Worm (Caenorhabditis elegans): ENCODE results near the gene T22G5.3.

Gene T22G5.3

DNA sequence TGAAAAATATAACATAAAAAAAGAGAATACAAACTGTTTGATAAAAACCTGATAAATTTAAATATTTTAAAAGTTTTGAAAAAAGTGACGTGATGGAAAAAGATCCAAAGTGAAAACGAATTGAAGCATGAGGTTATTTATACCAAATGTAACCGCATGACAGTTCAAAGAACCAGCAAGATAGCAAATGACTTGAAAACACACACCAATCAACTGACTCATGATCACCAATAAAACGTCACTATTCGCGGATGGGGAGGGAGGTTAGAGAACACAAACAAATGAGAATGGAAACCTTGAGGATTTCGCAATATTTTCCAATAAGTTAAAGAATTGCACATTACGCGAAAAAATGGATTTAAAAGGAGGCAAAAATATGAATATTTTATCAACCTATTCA lies 28.7 kb downstream of the T22G5.3 start, which contains the start of gene C06B3.7 (continued):
- TF ChIP-seq nhr-77 (tag; optimal IDR thresholded peaks at IDR 0.05) (no peak), aly-2 (tag; optimal IDR thresholded peaks at IDR 0.05) (no peak), lin-15B (tag; optimal IDR thresholded peaks at IDR 0.05) (peak; percentile 27), pqm-1 (tag; optimal IDR thresholded peaks at IDR 0.05) (peak; percentile 95), daf-12 (tag; optimal IDR thresholded peaks at IDR 0.05) (no peak)

DNA sequence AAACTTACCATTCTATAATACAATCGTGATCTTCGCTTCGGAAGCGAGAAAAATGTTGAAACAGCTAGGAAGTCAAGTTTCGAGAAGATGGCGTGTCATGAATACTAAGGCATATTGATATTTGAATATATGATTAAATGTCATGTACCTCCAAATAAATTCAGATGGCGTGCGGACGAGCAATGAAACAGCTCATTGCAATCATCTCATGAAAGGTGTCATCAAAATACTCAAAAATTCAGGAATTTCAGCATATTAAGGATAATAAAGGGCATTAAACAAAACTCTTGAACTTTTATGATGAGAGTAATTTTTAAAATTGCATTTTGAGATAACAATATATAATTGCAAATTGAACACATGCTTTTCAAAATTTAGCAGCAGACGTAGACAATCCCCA lies 34.7 kb downstream of the T22G5.3 start, which contains the start of gene gcy-32:
gcy-32 (minus strand) TSS at position 101 of the 400 bp plus-strand sequence.
- TF ChIP-seq aly-2 (tag; optimal IDR thresholded peaks at IDR 0.05) (no peak), R02D3.7 (tag; optimal IDR thresholded peaks at IDR 0.05) (no peak), fkh-10 (GFP tag; optimal IDR thresholded peaks at IDR 0.05) (no peak), ama-1 (optimal IDR thresholded peaks at IDR 0.05) (no peak), tbx-2 (tag; optimal IDR thresholded peaks at IDR 0.05) (no peak), ceh-16 (tag; optimal IDR thresholded peaks at IDR 0.05) (no peak), fos-1 (tag; optimal IDR thresholded peaks at IDR 0.05) (no peak), jun-1 (tag; optimal IDR thresholded peaks at IDR 0.05) (no peak), snpc-4 (tag; optimal IDR thresholded peaks at IDR 0.05) (no peak), ztf-4 (tag; optimal IDR thresholded peaks at IDR 0.05) (no peak), ceh-82 (tag; optimal IDR thresholded peaks at IDR 0.05) (no peak), zag-1 (tag; optimal IDR thresholded peaks at IDR 0.05) (no peak)

DNA sequence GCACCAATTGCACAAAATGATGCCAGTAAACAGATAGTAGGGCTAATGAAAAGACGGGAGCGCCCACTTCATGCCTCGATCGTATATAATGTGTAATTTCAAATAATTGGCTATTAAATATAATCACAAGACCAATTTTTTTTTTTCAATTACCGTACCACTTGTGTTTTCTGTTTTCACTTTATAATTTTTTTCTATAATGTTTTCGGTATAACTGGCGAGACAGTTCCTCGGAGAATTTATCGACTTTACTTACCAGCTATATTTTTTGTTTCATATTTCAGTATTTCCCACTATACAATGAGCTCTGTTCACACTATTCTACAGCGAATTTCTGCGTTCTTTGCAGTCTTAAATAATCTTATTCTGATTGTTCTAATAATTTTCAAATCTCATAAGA lies 35.5 kb downstream of the T22G5.3 start, which contains the start of gene str-252:
str-252 (plus strand) TSS at position 301 of the 400 bp plus-strand sequence.
- TF ChIP-seq elt-2 (tag; optimal IDR thresholded peaks at IDR 0.05) (no peak), zag-1 (tag; optimal IDR thresholded peaks at IDR 0.05) (no peak)

DNA sequence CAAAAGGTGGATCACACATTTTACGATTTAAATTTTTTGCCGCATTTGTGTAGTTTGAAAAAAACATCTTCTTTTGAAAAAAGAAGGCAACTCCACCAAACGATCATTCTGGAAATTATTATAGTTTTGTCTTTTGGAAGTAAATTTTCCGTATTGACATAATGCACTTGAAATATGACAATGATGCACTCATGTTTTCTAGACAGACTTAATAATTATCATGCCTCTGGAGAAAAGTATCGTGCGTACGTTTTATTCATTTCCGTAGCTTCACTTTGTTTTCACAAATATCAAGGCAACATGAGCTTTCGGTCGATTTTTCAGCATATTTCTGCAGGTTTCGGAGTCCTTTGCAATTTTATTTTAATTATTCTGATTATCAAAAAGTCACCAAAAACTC lies 37.6 kb downstream of the T22G5.3 start, which contains the start of gene str-250:
str-250 (plus strand) TSS at position 301 of the 400 bp plus-strand sequence.
- TF ChIP-seq egl-27 (tag; optimal IDR thresholded peaks at IDR 0.05) (no peak), R02D3.7 (tag; optimal IDR thresholded peaks at IDR 0.05) (no peak), mml-1 (tag; optimal IDR thresholded peaks at IDR 0.05) (no peak), unc-62 (GFP tag; optimal IDR thresholded peaks at IDR 0.05) (no peak), nhr-23 (tag; optimal IDR thresholded peaks at IDR 0.05) (no peak), ZK546.5 (tag; optimal IDR thresholded peaks at IDR 0.05) (no peak), nhr-43 (tag; optimal IDR thresholded peaks at IDR 0.05; ENCODE audit: poor library complexity, severe bottlenecking) (no peak), tbx-2 (tag; optimal IDR thresholded peaks at IDR 0.05) (no peak), elt-2 (tag; optimal IDR thresholded peaks at IDR 0.05) (no peak), nhr-28 (tag; optimal IDR thresholded peaks at IDR 0.05) (no peak), lin-15B (tag; optimal IDR thresholded peaks at IDR 0.05) (no peak)

DNA sequence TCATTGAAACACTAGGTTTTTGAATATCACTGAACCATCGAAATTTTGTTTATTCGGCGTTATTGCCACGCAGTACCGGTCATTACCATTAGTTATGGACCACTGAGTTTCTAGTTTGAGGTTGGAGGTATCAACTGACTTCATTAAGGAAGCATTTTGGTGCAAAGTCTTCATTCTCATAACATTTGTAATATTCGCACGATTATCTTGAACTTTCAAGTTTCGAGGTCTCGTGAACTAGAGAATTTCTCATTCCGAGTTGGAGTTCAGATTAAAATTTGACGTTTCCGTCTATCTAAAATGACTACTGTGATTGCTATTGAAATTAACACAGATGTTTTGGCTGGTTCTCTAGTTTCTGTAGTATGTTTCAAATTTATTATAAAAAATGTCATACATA lies 40.0 kb downstream of the T22G5.3 start, which contains the start of gene srx-42:
srx-42 (plus strand) TSS at position 301 of the 400 bp plus-strand sequence.
- TF ChIP-seq nhr-25 (tag; optimal IDR thresholded peaks at IDR 0.05) = no peak
- no peak for TF ChIP-seq mml-1 (tag; optimal IDR thresholded peaks at IDR 0.05)
- no peak for TF ChIP-seq egl-5 (tag; optimal IDR thresholded peaks at IDR 0.05)
- no peak for TF ChIP-seq nhr-12 (tag; optimal IDR thresholded peaks at IDR 0.05)
- TF ChIP-seq sea-2 (GFP tag; optimal IDR thresholded peaks at IDR 0.05) = no peak
- no peak for TF ChIP-seq pha-4 (tag; optimal IDR thresholded peaks at IDR 0.05)
- TF ChIP-seq fos-1 (tag; optimal IDR thresholded peaks at IDR 0.05) = no peak
- TF ChIP-seq egl-27 (tag; optimal IDR thresholded peaks at IDR 0.05) = no peak
- TF ChIP-seq hmg-11 (tag; optimal IDR thresholded peaks at IDR 0.05) = no peak
- TF ChIP-seq ztf-4 (tag; optimal IDR thresholded peaks at IDR 0.05) = no peak
- no peak for TF ChIP-seq nhr-237 (tag; optimal IDR thresholded peaks at IDR 0.05)
- TF ChIP-seq ztf-11 (tag; optimal IDR thresholded peaks at IDR 0.05) = no peak
- no peak for TF ChIP-seq nhr-11 (tag; optimal IDR thresholded peaks at IDR 0.05)
- no peak for TF ChIP-seq snpc-4 (tag; optimal IDR thresholded peaks at IDR 0.05)
- TF ChIP-seq ceh-9 (tag; optimal IDR thresholded peaks at IDR 0.05) = no peak
- TF ChIP-seq skn-1 (tag; optimal IDR thresholded peaks at IDR 0.05) = no peak
- TF ChIP-seq elt-3 (tag; optimal IDR thresholded peaks at IDR 0.05) = no peak
- TF ChIP-seq ceh-28 (tag; optimal IDR thresholded peaks at IDR 0.05) = no peak
- TF ChIP-seq nhr-76 (tag; optimal IDR thresholded peaks at IDR 0.05) = no peak
